Worm (Caenorhabditis elegans) whole organism, late embryonic: ENCODE data around the gene slc-25A21.

Experiments
- ama-1 ChIP-seq: fragments of 150-350 bp; optimal IDR thresholded peaks from 2 replicates; lab custom pipeline; 2014
- elt-2 ChIP-seq: sonication (generic microtip); optimal IDR thresholded peaks from 2 replicates; lab custom pipeline; 2016; ENCODE audit warnings: missing genetic modification reagents, missing genetic modification characterization, missing compliant biosample characterization
- eyg-1 ChIP-seq: sonication (generic microtip); optimal IDR thresholded peaks from 2 replicates; lab custom pipeline; 2016; ENCODE audit warnings: missing genotype, missing genetic modification characterization, missing compliant biosample characterization
- fkh-10 ChIP-seq: fragments of 150-350 bp; optimal IDR thresholded peaks from 2 replicates; lab custom pipeline; 2014; ENCODE audit warnings: missing biosample characterization, missing genetic modification reagents, missing genetic modification characterization
- hlh-15 ChIP-seq: sonication (generic microtip); optimal IDR thresholded peaks from 2 replicates; lab custom pipeline; 2016; ENCODE audit warnings: missing genetic modification characterization, missing compliant biosample characterization
- hlh-30 ChIP-seq: sonication (generic microtip); optimal IDR thresholded peaks from 2 replicates; lab custom pipeline; 2017; ENCODE audit warnings: antibody characterized with exemption, missing genetic modification characterization, missing compliant biosample characterization; ENCODE audit not compliant: insufficient read depth
- ref-2 ChIP-seq: sonication (generic microtip); optimal IDR thresholded peaks from 2 replicates; lab custom pipeline; 2016; ENCODE audit warnings: missing genetic modification characterization, missing compliant biosample characterization
- unc-86 ChIP-seq: sonication (generic microtip); optimal IDR thresholded peaks from 2 replicates; lab custom pipeline; 2016; ENCODE audit warnings: missing genetic modification characterization, missing compliant biosample characterization

ce11 chrX:16184069-16184468, 5.6 kb upstream of the slc-25A21 start, which contains the start of gene nlp-67:
- TF ChIP-seq unc-86 (tag; lab: Kevin White, UChicago) (no peak), hlh-30 (no peak), ama-1 (lab: Kevin White, UChicago) (no peak), elt-2 (no peak), hlh-15 (no peak), fkh-10 (GFP tag; lab: Kevin White, UChicago) (no peak), eyg-1 (tag; lab: Kevin White, UChicago) (no peak), ref-2 (tag; lab: Kevin White, UChicago) (no peak)
